Worm (Caenorhabditis elegans): Measurements from ENCODE around the gene fbxa-47.
"Not testable (repeated sequence)": the region's sequence is repeated elsewhere in the genome, so short reads cannot be mapped to it uniquely, and the experiment has no call there.

fbxa-47 gene

ce11 chrIII:2272075-2272474, 39.8 kb upstream of the fbxa-47 start, which contains the start of gene fbxa-48:
fbxa-48 (minus strand) TSS chrIII:2272175.
- no peak for TF ChIP-seq nhr-2 (tag; optimal IDR thresholded peaks at IDR 0.05)
- no peak for TF ChIP-seq ceh-83 (GFP tag; optimal IDR thresholded peaks at IDR 0.05)
- TF ChIP-seq ztf-11 (tag; optimal IDR thresholded peaks at IDR 0.05), result no peak
- TF ChIP-seq mls-2 (tag; optimal IDR thresholded peaks at IDR 0.05), result no peak

- TF ChIP-seq tbx-8 (GFP tag; optimal IDR thresholded peaks at IDR 0.05), result no peak
Observed at ce11 chrIII:2265986-2266701, 33.9 kb upstream of the fbxa-47 start, which contains the start of gene fbxa-9. fbxa-9 (plus strand) TSS chrIII:2266651.

- TF ChIP-seq elt-3 (tag; optimal IDR thresholded peaks at IDR 0.05), result no peak
- TF ChIP-seq ceh-39 (tag; optimal IDR thresholded peaks at IDR 0.05), result peak; percentile 49
- TF ChIP-seq zip-8 (tag; optimal IDR thresholded peaks at IDR 0.05), result peak; percentile 6
Observed at ce11 chrIII:2262942-2263341, 30.7 kb upstream of the fbxa-47 start, which contains the start of gene Y54F10BM.6. Y54F10BM.6 (plus strand) TSS chrIII:2263242.

- not testable (repeated sequence) for TF ChIP-seq lsy-2 (tag; optimal IDR thresholded peaks at IDR 0.05); bed-3 (GFP tag; optimal IDR thresholded peaks at IDR 0.05); drap-1 (GFP tag; optimal IDR thresholded peaks at IDR 0.05)
Observed at ce11 chrIII:2261353-2261752, 29.1 kb upstream of the fbxa-47 start, which contains the start of gene fbxa-42. fbxa-42 (minus strand) TSS chrIII:2261453.

- TF ChIP-seq mab-5 (tag; optimal IDR thresholded peaks at IDR 0.05), result no peak
- no peak for TF ChIP-seq snpc-4 (tag; optimal IDR thresholded peaks at IDR 0.05)
- no peak for TF ChIP-seq zip-8 (tag; optimal IDR thresholded peaks at IDR 0.05)
- TF ChIP-seq ceh-83 (GFP tag; optimal IDR thresholded peaks at IDR 0.05), result no peak
- TF ChIP-seq lin-32 (GFP tag; optimal IDR thresholded peaks at IDR 0.05), result no peak
- TF ChIP-seq nhr-76 (tag; optimal IDR thresholded peaks at IDR 0.05), result no peak
- TF ChIP-seq nhr-237 (tag; optimal IDR thresholded peaks at IDR 0.05), result no peak
- no peak for TF ChIP-seq pha-4 (tag; optimal IDR thresholded peaks at IDR 0.05)
- no peak for TF ChIP-seq unc-120 (tag; optimal IDR thresholded peaks at IDR 0.05; ENCODE audit: poor library complexity, severe bottlenecking)
- TF ChIP-seq elt-3 (tag; optimal IDR thresholded peaks at IDR 0.05), result no peak
- no peak for TF ChIP-seq mep-1 (tag; optimal IDR thresholded peaks at IDR 0.05)
- TF ChIP-seq tbx-8 (GFP tag; optimal IDR thresholded peaks at IDR 0.05), result no peak
- no peak for TF ChIP-seq ceh-43 (GFP tag; optimal IDR thresholded peaks at IDR 0.05)
- TF ChIP-seq ztf-11 (tag; optimal IDR thresholded peaks at IDR 0.05), result no peak
- no peak for TF ChIP-seq nhr-2 (tag; optimal IDR thresholded peaks at IDR 0.05)
Observed at ce11 chrIII:2259329-2259728, 27.1 kb upstream of the fbxa-47 start.

ce11 chrIII:2258863-2259262, 26.6 kb upstream of the fbxa-47 start, which contains the start of gene fbxa-43:
fbxa-43 (minus strand) TSS chrIII:2258963.
- TF ChIP-seq elt-3 (tag; optimal IDR thresholded peaks at IDR 0.05) (no peak), nhr-28 (tag; optimal IDR thresholded peaks at IDR 0.05) (no peak), zip-8 (tag; optimal IDR thresholded peaks at IDR 0.05) (no peak), bed-3 (GFP tag; optimal IDR thresholded peaks at IDR 0.05) (no peak), flh-1 (GFP tag; optimal IDR thresholded peaks at IDR 0.05) (no peak), pha-4 (tag; optimal IDR thresholded peaks at IDR 0.05) (no peak), mls-2 (tag; optimal IDR thresholded peaks at IDR 0.05) (no peak), mep-1 (tag; optimal IDR thresholded peaks at IDR 0.05) (no peak), ceh-39 (tag; optimal IDR thresholded peaks at IDR 0.05) (no peak), lin-32 (GFP tag; optimal IDR thresholded peaks at IDR 0.05) (no peak), nhr-12 (tag; optimal IDR thresholded peaks at IDR 0.05) (no peak), ces-1 (GFP tag; optimal IDR thresholded peaks at IDR 0.05) (no peak), unc-39 (tag; optimal IDR thresholded peaks at IDR 0.05) (no peak), M03D4.4 (tag; optimal IDR thresholded peaks at IDR 0.05) (no peak)

ce11 chrIII:2255522-2255921, 23.3 kb upstream of the fbxa-47 start, which contains the start of gene fbxa-71:
fbxa-71 (plus strand) TSS chrIII:2255822.
- TF ChIP-seq bed-3 (GFP tag; optimal IDR thresholded peaks at IDR 0.05) (no peak), cnd-1 (tag; optimal IDR thresholded peaks at IDR 0.05) (no peak), M03D4.4 (tag; optimal IDR thresholded peaks at IDR 0.05) (no peak), ztf-11 (tag; optimal IDR thresholded peaks at IDR 0.05) (no peak), flh-1 (GFP tag; optimal IDR thresholded peaks at IDR 0.05) (no peak), drap-1 (GFP tag; optimal IDR thresholded peaks at IDR 0.05) (no peak), pha-4 (tag; optimal IDR thresholded peaks at IDR 0.05) (no peak), unc-120 (tag; optimal IDR thresholded peaks at IDR 0.05; ENCODE audit: poor library complexity, severe bottlenecking) (no peak), nhr-237 (tag; optimal IDR thresholded peaks at IDR 0.05) (no peak), hlh-1 (tag; optimal IDR thresholded peaks at IDR 0.05) (no peak), unc-62 (GFP tag; optimal IDR thresholded peaks at IDR 0.05) (no peak), mls-2 (tag; optimal IDR thresholded peaks at IDR 0.05) (no peak)

Measured in whole organism, mixed stage, embryonic.